Fruit fly (Drosophila melanogaster) whole organism, embryonic: ENCODE results near the gene CG13654.

Experiments used
- CG1024 ChIP-seq: fragments of 200-800 bp; sonication (Bioruptor generic); IDR thresholded peaks from 2 replicates; pipeline ENCODE4 v1.3.6; 2022; ENCODE audit warnings: missing biosample characterization, missing genetic modification characterization
- CG2678 ChIP-seq: fragments of 200-800 bp; sonication (Bioruptor generic); optimal IDR thresholded peaks from 3 replicates; lab custom pipeline; 2019; ENCODE audit warnings: missing biosample characterization, mild to moderate bottlenecking, missing genetic modification characterization, moderate library complexity
- CG31365 ChIP-seq: fragments of 200-800 bp; sonication (Bioruptor generic); optimal IDR thresholded peaks from 2 replicates; lab custom pipeline; 2018; ENCODE audit warnings: missing biosample characterization, mild to moderate bottlenecking, missing genetic modification characterization
- Dad ChIP-seq: fragments of 200-800 bp; sonication (Bioruptor generic); optimal IDR thresholded peaks from 3 replicates; lab custom pipeline; 2016; ENCODE audit warnings: missing biosample characterization, missing genetic modification characterization
- Hmr ChIP-seq: fragments of 200-800 bp; sonication (Bioruptor generic); optimal IDR thresholded peaks from 3 replicates; lab custom pipeline; 2017; ENCODE audit warnings: mild to moderate bottlenecking, missing biosample characterization, missing genetic modification reagents, missing genetic modification characterization
- Jarid2 ChIP-seq: fragments of 200-800 bp; sonication (Bioruptor generic); optimal IDR thresholded peaks from 3 replicates; lab custom pipeline; 2017; ENCODE audit warnings: mild to moderate bottlenecking, missing biosample characterization, missing genetic modification reagents, missing genetic modification characterization
- Lpt ChIP-seq: fragments of >200 bp; optimal IDR thresholded peaks from 2 replicates; lab custom pipeline; 2018; ENCODE audit warnings: missing biosample characterization, missing genetic modification characterization
- Sin3A ChIP-seq: fragments of >200 bp; optimal IDR thresholded peaks from 2 replicates; lab custom pipeline; 2018
- ab ChIP-seq: fragments of 200-800 bp; sonication (Bioruptor generic); optimal IDR thresholded peaks from 2 replicates; lab custom pipeline; 2016; ENCODE audit warnings: missing biosample characterization, missing genetic modification characterization
- ase ChIP-seq: fragments of 200-800 bp; sonication (Bioruptor generic); IDR thresholded peaks from 3 replicates; pipeline ENCODE4 v1.3.6; 2022; ENCODE audit warnings: missing biosample characterization, missing genetic modification characterization
- jing ChIP-seq: fragments of 200-800 bp; sonication (Bioruptor generic); optimal IDR thresholded peaks from 2 replicates; lab custom pipeline; 2018; ENCODE audit warnings: missing biosample characterization, mild to moderate bottlenecking, missing genetic modification characterization
- sc ChIP-seq, 3 experiments: fragments of >200 bp in 2 of 3; fragments of 200-800 bp in 1 of 3; sonication (Bioruptor generic) in 1 of 3; optimal IDR thresholded peaks; 2 replicates in 2 of 3; 3 replicates in 1 of 3; lab custom pipeline; 2017; ENCODE audit warnings: mild to moderate bottlenecking in 1 of 3, missing biosample characterization in 1 of 3, missing genetic modification characterization in 1 of 3, missing genetic modification reagents in 1 of 3

DNA sequence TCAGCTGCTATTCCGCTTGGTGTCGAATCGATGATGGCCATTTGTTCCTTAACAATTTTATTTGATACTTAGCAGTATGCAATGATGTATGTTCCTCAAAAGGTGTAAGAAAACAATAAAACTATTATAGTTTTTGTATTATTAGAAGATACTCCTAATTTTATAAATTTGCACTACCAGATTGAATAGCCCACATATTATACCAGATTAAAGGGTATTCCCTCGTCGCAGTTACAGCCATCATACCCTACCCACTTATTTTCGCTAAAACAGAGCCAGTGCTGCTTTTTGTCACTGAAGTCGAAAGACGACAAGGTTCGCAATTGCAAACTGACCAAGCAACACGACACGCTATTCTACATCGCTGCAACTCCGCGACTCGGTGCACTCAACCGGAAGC is 22.2 kb upstream of the CG13654 start:
- TF ChIP-seq Dad (GFP tag; lab: Kevin White, UChicago) (no peak), sc (optimal IDR thresholded peaks at IDR 0.05; lab: Kevin White, UChicago) (no peak), sc (GFP tag; optimal IDR thresholded peaks at IDR 0.05; lab: Kevin White, UChicago) (no peak), Hmr (GFP tag; lab: Kevin White, UChicago) (no peak), CG31365 (tag; lab: Kevin White, UChicago) (no peak), ase (GFP tag; lab: Robert Waterston, UW) (no peak), CG1024 (no peak), ab (GFP tag; lab: Kevin White, UChicago) (no peak), Sin3A (lab: Kevin White, UChicago) (no peak), Jarid2 (GFP tag; lab: Kevin White, UChicago) (no peak), Lpt (GFP tag; lab: Kevin White, UChicago) (no peak), jing (GFP tag; lab: Kevin White, UChicago) (no peak), CG2678 (tag; lab: Kevin White, UChicago) (no peak)
